Fruit fly (Drosophila melanogaster) whole organism, adult: Measurements from ENCODE around the gene ATPsynC.

Experiments
- CG11617 ChIP-seq: fragments of 200-800 bp; sonication (Bioruptor generic); optimal IDR thresholded peaks from 2 replicates; lab custom pipeline; 2017; ENCODE audit warnings: mild to moderate bottlenecking, missing biosample characterization, missing genetic modification reagents, missing genetic modification characterization
- CG12768 ChIP-seq: fragments of 200-800 bp; sonication (Bioruptor generic); optimal IDR thresholded peaks from 2 replicates; lab custom pipeline; 2017; ENCODE audit warnings: missing biosample characterization, missing genetic modification characterization, mild to moderate bottlenecking, moderate library complexity, missing genetic modification reagents
- CG14711 ChIP-seq: fragments of 200-800 bp; sonication (Bioruptor generic); optimal IDR thresholded peaks from 2 replicates; lab custom pipeline; 2018; ENCODE audit warnings: missing biosample characterization, mild to moderate bottlenecking, missing genetic modification characterization, moderate library complexity
- CG1620 ChIP-seq: fragments of 200-800 bp; sonication (Bioruptor generic); optimal IDR thresholded peaks from 2 replicates; lab custom pipeline; 2016; ENCODE audit warnings: missing biosample characterization, missing genetic modification characterization
- CG33017 ChIP-seq: fragments of 200-800 bp; sonication (Bioruptor generic); optimal IDR thresholded peaks from 2 replicates; lab custom pipeline; 2018; ENCODE audit warnings: missing biosample characterization, mild to moderate bottlenecking, missing genetic modification characterization, moderate library complexity
- CG5204 ChIP-seq: fragments of 200-800 bp; sonication (Bioruptor generic); optimal IDR thresholded peaks from 2 replicates; lab custom pipeline; 2016; ENCODE audit warnings: missing biosample characterization, missing genetic modification characterization
- CG7045 ChIP-seq: fragments of 200-800 bp; sonication (Bioruptor generic); optimal IDR thresholded peaks from 2 replicates; lab custom pipeline; 2017; ENCODE audit warnings: missing biosample characterization, mild to moderate bottlenecking, missing genetic modification characterization
- CG7101 ChIP-seq: fragments of 200-800 bp; sonication (Bioruptor generic); optimal IDR thresholded peaks from 2 replicates; lab custom pipeline; 2018; ENCODE audit warnings: missing biosample characterization, mild to moderate bottlenecking, missing genetic modification characterization, moderate library complexity
- Clk ChIP-seq: fragments of 200-800 bp; sonication (Bioruptor generic); optimal IDR thresholded peaks from 2 replicates; lab custom pipeline; 2017; ENCODE audit warnings: missing biosample characterization, missing genetic modification characterization
- Crg-1 ChIP-seq: fragments of 200-800 bp; sonication (Bioruptor generic); optimal IDR thresholded peaks from 2 replicates; lab custom pipeline; 2016; ENCODE audit warnings: missing biosample characterization, missing genetic modification characterization
- Hr96 ChIP-seq: fragments of 200-800 bp; sonication (Bioruptor generic); optimal IDR thresholded peaks from 2 replicates; lab custom pipeline; 2016; ENCODE audit warnings: missing biosample characterization, missing genetic modification characterization
- Mnt ChIP-seq: fragments of 200-800 bp; sonication (Bioruptor generic); optimal IDR thresholded peaks from 2 replicates; lab custom pipeline; 2016; ENCODE audit warnings: missing biosample characterization, mild to moderate bottlenecking, missing genetic modification characterization
- bab1 ChIP-seq: fragments of 200-800 bp; sonication (Bioruptor generic); optimal IDR thresholded peaks from 3 replicates; lab custom pipeline; 2019; ENCODE audit warnings: missing biosample characterization, mild to moderate bottlenecking, missing genetic modification characterization, moderate library complexity
- cic ChIP-seq: fragments of 200-800 bp; sonication (Bioruptor generic); optimal IDR thresholded peaks from 2 replicates; lab custom pipeline; 2017; ENCODE audit warnings: missing biosample characterization, mild to moderate bottlenecking, missing genetic modification characterization, moderate library complexity
- cnc ChIP-seq, 2 experiments: fragments of >200 bp; optimal IDR thresholded peaks; 2 replicates each; lab custom pipeline; 2017
- kay ChIP-seq: fragments of 200-800 bp; sonication (Bioruptor generic); peaks from one replicate; lab custom pipeline; 2016; ENCODE audit warnings: missing biosample characterization, missing genetic modification characterization, borderline replicate concordance
- ovo ChIP-seq: fragments of 200-800 bp; sonication (Bioruptor generic); optimal IDR thresholded peaks from 2 replicates; lab custom pipeline; 2016; ENCODE audit warnings: missing biosample characterization, missing genetic modification characterization
- pad ChIP-seq: fragments of 200-800 bp; sonication (Bioruptor generic); optimal IDR thresholded peaks from 3 replicates; lab custom pipeline; 2017; ENCODE audit warnings: missing biosample characterization, missing genetic modification characterization, mild to moderate bottlenecking, moderate library complexity, missing genetic modification reagents
- tj ChIP-seq: fragments of 200-800 bp; sonication (Bioruptor generic); optimal IDR thresholded peaks from 3 replicates; lab custom pipeline; 2017; ENCODE audit warnings: missing biosample characterization, mild to moderate bottlenecking, missing genetic modification characterization, moderate library complexity
- toe ChIP-seq: fragments of 200-800 bp; sonication (Bioruptor generic); optimal IDR thresholded peaks from 2 replicates; lab custom pipeline; 2016; ENCODE audit warnings: missing biosample characterization, missing genetic modification characterization

The ATPsynC gene

dm6 chr3R:31181816-31182215 is 37.6 kb downstream of the ATPsynC start:
- TF ChIP-seq tj (no peak), ovo (GFP tag; lab: Kevin White, UChicago) (no peak)

dm6 chr3R:31168968-31169367 is 50.5 kb downstream of the ATPsynC start, which contains the start of gene stops:
stops (minus strand) TSS chr3R:31169106.
- peak; percentile 26 for TF ChIP-seq ovo (GFP tag; lab: Kevin White, UChicago)
- TF ChIP-seq toe (GFP tag; lab: Kevin White, UChicago) = peak; percentile 76
- TF ChIP-seq bab1 = no peak
- peak; percentile 39 for TF ChIP-seq Mnt
- peak; percentile 34 for TF ChIP-seq cic (GFP tag; lab: Kevin White, UChicago)
- no peak for TF ChIP-seq tj
- peak; percentile 52 for TF ChIP-seq Clk (GFP tag; lab: Kevin White, UChicago)
- peak; percentile 53 for TF ChIP-seq pad (GFP tag; lab: Kevin White, UChicago)
- TF ChIP-seq CG7045 (GFP tag; lab: Kevin White, UChicago) = peak; percentile 84
- peak; percentile 56 for TF ChIP-seq Hr96 (GFP tag; lab: Kevin White, UChicago)
- TF ChIP-seq CG7101 (tag; lab: Kevin White, UChicago) = peak; percentile 22
- TF ChIP-seq kay (GFP tag; lab: Kevin White, UChicago) = peak; percentile 74
- TF ChIP-seq CG12768 (GFP tag; lab: Kevin White, UChicago) = no peak
- TF ChIP-seq CG14711 (tag; lab: Kevin White, UChicago) = no peak
- TF ChIP-seq CG33017 (tag; lab: Kevin White, UChicago) = peak; percentile 10
- TF ChIP-seq cnc (optimal IDR thresholded peaks at IDR 0.05; lab: Kevin White, UChicago) = no peak
- TF ChIP-seq Crg-1 (GFP tag; lab: Kevin White, UChicago) = peak; percentile 50
- TF ChIP-seq CG11617 (GFP tag; lab: Kevin White, UChicago) = peak; percentile 39
- peak; percentile 27 for TF ChIP-seq CG5204
- peak; percentile 39 for TF ChIP-seq CG1620 (GFP tag; lab: Kevin White, UChicago)

- no peak for TF ChIP-seq Clk (GFP tag; lab: Kevin White, UChicago)
- TF ChIP-seq toe (GFP tag; lab: Kevin White, UChicago) = no peak
- TF ChIP-seq CG33017 (tag; lab: Kevin White, UChicago) = no peak
- no peak for TF ChIP-seq cnc (optimal IDR thresholded peaks at IDR 0.05; lab: Kevin White, UChicago)
- TF ChIP-seq CG7045 (GFP tag; lab: Kevin White, UChicago) = no peak
- no peak for TF ChIP-seq CG7101 (tag; lab: Kevin White, UChicago)
- TF ChIP-seq CG5204 = no peak
- TF ChIP-seq CG14711 (tag; lab: Kevin White, UChicago) = no peak
- no peak for TF ChIP-seq Mnt
- TF ChIP-seq pad (GFP tag; lab: Kevin White, UChicago) = no peak
- TF ChIP-seq Hr96 (GFP tag; lab: Kevin White, UChicago) = no peak
- no peak for TF ChIP-seq CG11617 (GFP tag; lab: Kevin White, UChicago)
- no peak for TF ChIP-seq bab1
- TF ChIP-seq Crg-1 (GFP tag; lab: Kevin White, UChicago) = no peak
- TF ChIP-seq ovo (GFP tag; lab: Kevin White, UChicago) = no peak
- TF ChIP-seq tj = no peak
Observed at dm6 chr3R:31168429-31168828, 51.0 kb downstream of the ATPsynC start.
